Worm (Caenorhabditis elegans) whole organism, late embryonic: ENCODE data around the gene clec-213.

ENCODE experiments used
- C08G9.2 ChIP-seq: sonication (generic microtip); optimal IDR thresholded peaks from 2 replicates; lab custom pipeline; 2016; ENCODE audit warnings: mild to moderate bottlenecking, missing genetic modification characterization, moderate library complexity, missing compliant biosample characterization
- C38D4.7 ChIP-seq: fragments of 200-800 bp; sonication (Bioruptor generic); optimal IDR thresholded peaks from 2 replicates; lab custom pipeline; 2018; ENCODE audit warnings: mild to moderate bottlenecking, missing genetic modification characterization, moderate library complexity, missing compliant biosample characterization
- T23F11.4 ChIP-seq: fragments of 200-800 bp; sonication (Bioruptor generic); optimal IDR thresholded peaks from 2 replicates; lab custom pipeline; 2018; ENCODE audit warnings: mild to moderate bottlenecking, missing genetic modification characterization, missing compliant biosample characterization
- ahr-1 ChIP-seq: sonication (generic microtip); optimal IDR thresholded peaks from 2 replicates; lab custom pipeline; 2016; ENCODE audit warnings: missing genetic modification characterization, missing compliant biosample characterization
- ceh-18 ChIP-seq: sonication (generic microtip); optimal IDR thresholded peaks from 2 replicates; lab custom pipeline; 2016; ENCODE audit warnings: missing genetic modification characterization, missing compliant biosample characterization
- ceh-22 ChIP-seq: sonication (generic microtip); optimal IDR thresholded peaks from 2 replicates; lab custom pipeline; 2017; ENCODE audit warnings: missing biosample characterization, missing genetic modification characterization
- ceh-30 ChIP-seq: fragments of 150-350 bp; optimal IDR thresholded peaks from 2 replicates; lab custom pipeline; 2014; ENCODE audit warnings: missing biosample characterization, missing genetic modification characterization
- ceh-34 ChIP-seq: sonication (generic microtip); optimal IDR thresholded peaks from 2 replicates; lab custom pipeline; 2016; ENCODE audit warnings: mild to moderate bottlenecking, missing genetic modification characterization, missing compliant biosample characterization
- ceh-9 ChIP-seq: sonication (generic microtip); optimal IDR thresholded peaks from 2 replicates; lab custom pipeline; 2016; ENCODE audit warnings: mild to moderate bottlenecking, missing genetic modification characterization, inconsistent platforms, missing compliant biosample characterization
- dmd-4 ChIP-seq: sonication (generic microtip); optimal IDR thresholded peaks from 2 replicates; lab custom pipeline; 2016; ENCODE audit warnings: borderline replicate concordance, missing genetic modification characterization, missing compliant biosample characterization
- dve-1 ChIP-seq: sonication (generic microtip); optimal IDR thresholded peaks from 2 replicates; lab custom pipeline; 2017; ENCODE audit warnings: antibody characterized with exemption, mild to moderate bottlenecking, missing genetic modification characterization, missing compliant biosample characterization
- elt-4 ChIP-seq: sonication (generic microtip); optimal IDR thresholded peaks from 2 replicates; lab custom pipeline; 2016; ENCODE audit warnings: missing genetic modification characterization, missing compliant biosample characterization
- ets-4 ChIP-seq: sonication (generic microtip); optimal IDR thresholded peaks from 2 replicates; lab custom pipeline; 2016; ENCODE audit warnings: missing genetic modification characterization, missing compliant biosample characterization
- eyg-1 ChIP-seq: sonication (generic microtip); optimal IDR thresholded peaks from 2 replicates; lab custom pipeline; 2016; ENCODE audit warnings: missing genotype, missing genetic modification characterization, missing compliant biosample characterization
- fax-1 ChIP-seq: sonication (generic microtip); optimal IDR thresholded peaks from 2 replicates; lab custom pipeline; 2016; ENCODE audit warnings: missing genotype, missing genetic modification characterization, missing compliant biosample characterization
- fkh-10 ChIP-seq: fragments of 150-350 bp; optimal IDR thresholded peaks from 2 replicates; lab custom pipeline; 2014; ENCODE audit warnings: missing biosample characterization, missing genetic modification reagents, missing genetic modification characterization
- fkh-6 ChIP-seq: sonication (generic microtip); optimal IDR thresholded peaks from 2 replicates; lab custom pipeline; 2016; ENCODE audit warnings: missing genetic modification characterization, missing compliant biosample characterization
- hlh-13 ChIP-seq: fragments of 200-800 bp; sonication (Bioruptor generic); optimal IDR thresholded peaks from 2 replicates; lab custom pipeline; 2018; ENCODE audit warnings: mild to moderate bottlenecking, missing genetic modification characterization, missing compliant biosample characterization
- hlh-30 ChIP-seq: sonication (generic microtip); optimal IDR thresholded peaks from 2 replicates; lab custom pipeline; 2017; ENCODE audit warnings: antibody characterized with exemption, missing genetic modification characterization, missing compliant biosample characterization; ENCODE audit not compliant: insufficient read depth
- hlh-8 ChIP-seq: sonication (generic microtip); optimal IDR thresholded peaks from 2 replicates; lab custom pipeline; 2016; ENCODE audit warnings: missing genotype, missing genetic modification characterization, missing compliant biosample characterization
- lin-11 ChIP-seq: fragments of 200-800 bp; sonication (Bioruptor generic); optimal IDR thresholded peaks from 2 replicates; lab custom pipeline; 2018; ENCODE audit warnings: mild to moderate bottlenecking, missing genetic modification characterization, missing compliant biosample characterization
- nhr-232 ChIP-seq: sonication (generic microtip); optimal IDR thresholded peaks from 2 replicates; lab custom pipeline; 2016; ENCODE audit warnings: missing genetic modification characterization, missing compliant biosample characterization
- odd-2 ChIP-seq: sonication (generic microtip); optimal IDR thresholded peaks from 2 replicates; lab custom pipeline; 2017; ENCODE audit warnings: antibody characterized with exemption, mild to moderate bottlenecking, missing genetic modification characterization, missing compliant biosample characterization
- pat-9 ChIP-seq: fragments of 200-800 bp; sonication (Bioruptor generic); optimal IDR thresholded peaks from 2 replicates; lab custom pipeline; 2018; ENCODE audit warnings: mild to moderate bottlenecking, missing genetic modification characterization, moderate library complexity, missing compliant biosample characterization
- pax-1 ChIP-seq: fragments of 150-350 bp; optimal IDR thresholded peaks from 2 replicates; lab custom pipeline; 2014; ENCODE audit warnings: missing biosample characterization, missing genetic modification characterization
- pha-4 ChIP-seq: fragments of 150-350 bp; optimal IDR thresholded peaks from 2 replicates; lab custom pipeline; 2018; ENCODE audit warnings: missing biosample characterization, missing genetic modification reagents, missing genetic modification characterization
- sox-4 ChIP-seq: sonication (generic microtip); optimal IDR thresholded peaks from 2 replicates; lab custom pipeline; 2017; ENCODE audit warnings: mild to moderate bottlenecking, missing genetic modification characterization, inconsistent platforms, missing compliant biosample characterization
- syd-9 ChIP-seq: sonication (generic microtip); optimal IDR thresholded peaks from 2 replicates; lab custom pipeline; 2016; ENCODE audit warnings: mild to moderate bottlenecking, missing genetic modification characterization, moderate library complexity, missing compliant biosample characterization
- tbx-7 ChIP-seq: sonication (generic microtip); optimal IDR thresholded peaks from 2 replicates; lab custom pipeline; 2016; ENCODE audit warnings: missing genotype, missing genetic modification characterization, missing compliant biosample characterization
- unc-3 ChIP-seq, 2 experiments: fragments of 200-800 bp in 1 of 2; sonication (Bioruptor generic) in 1 of 2; sonication (generic microtip) in 1 of 2; conservative IDR thresholded peaks in 1 of 2; optimal IDR thresholded peaks in 1 of 2; 2 replicates each; pipeline versions ENCODE4 v1.3.6 to Lab custom; 2016 to 2022; ENCODE audit warnings: missing compliant biosample characterization in 2 of 2, missing genetic modification characterization in 2 of 2, missing genetic modification reagents in 1 of 2
- unc-86 ChIP-seq: sonication (generic microtip); optimal IDR thresholded peaks from 2 replicates; lab custom pipeline; 2016; ENCODE audit warnings: missing genetic modification characterization, missing compliant biosample characterization
- zip-5 ChIP-seq: sonication (generic microtip); optimal IDR thresholded peaks from 2 replicates; lab custom pipeline; 2016; ENCODE audit warnings: missing genetic modification characterization, missing compliant biosample characterization

Gene clec-213

ce11 chrV:7604858-7605257, at the start of gene clec-213:
Gene clec-213, plus strand, starts transcription at chrV:7605158.
- TF ChIP-seq ceh-18 (tag; lab: Kevin White, UChicago) = no peak
- no peak for TF ChIP-seq hlh-13 (GFP tag; lab: Kevin White, UChicago)

ce11 chrV:7555875-7556274, 49.1 kb upstream of the clec-213 start:
- no peak for TF ChIP-seq syd-9 (tag; lab: Kevin White, UChicago)
- TF ChIP-seq ceh-9 (tag; lab: Kevin White, UChicago) = no peak

- TF ChIP-seq ceh-30 = no peak
- no peak for TF ChIP-seq dmd-4 (tag; lab: Kevin White, UChicago)
- TF ChIP-seq ceh-22 (tag; lab: Kevin White, UChicago) = no peak
Observed at ce11 chrV:7558693-7559092, 46.3 kb upstream of the clec-213 start, which contains the start of gene ets-7. Gene ets-7, minus strand, starts transcription at chrV:7558793.

- TF ChIP-seq C38D4.7 (GFP tag; lab: Kevin White, UChicago) (no peak), tbx-7 (tag; lab: Kevin White, UChicago) (no peak), sox-4 (tag; lab: Kevin White, UChicago) (no peak), fax-1 (no peak), pha-4 (no peak), unc-3 (GFP tag; conservative IDR thresholded peaks at IDR 0.05; lab: Robert Waterston, UW) (no peak), unc-3 (tag; optimal IDR thresholded peaks at IDR 0.05; lab: Kevin White, UChicago) (no peak), nhr-232 (tag; lab: Kevin White, UChicago) (no peak), ceh-22 (tag; lab: Kevin White, UChicago) (no peak), C08G9.2 (tag; lab: Kevin White, UChicago) (no peak), zip-5 (tag; lab: Kevin White, UChicago) (no peak), dve-1 (tag; lab: Kevin White, UChicago) (no peak), elt-4 (tag; lab: Kevin White, UChicago) (no peak), ceh-34 (tag; lab: Kevin White, UChicago) (no peak), lin-11 (tag; lab: Kevin White, UChicago) (no peak), hlh-8 (no peak)
Observed at ce11 chrV:7562947-7563346, 42.0 kb upstream of the clec-213 start, which contains the start of gene F19F10.1. Gene F19F10.1, plus strand, starts transcription at chrV:7563247.

ce11 chrV:7570290-7570689, 34.7 kb upstream of the clec-213 start, which contains the start of gene clec-212:
Gene clec-212, minus strand, starts transcription at chrV:7570390.
- TF ChIP-seq hlh-8 (no peak), ets-4 (tag; lab: Kevin White, UChicago) (no peak), pat-9 (tag; lab: Kevin White, UChicago) (no peak), fkh-6 (tag; lab: Kevin White, UChicago) (no peak), sox-4 (tag; lab: Kevin White, UChicago) (no peak), hlh-13 (GFP tag; lab: Kevin White, UChicago) (no peak), pax-1 (tag; lab: Kevin White, UChicago) (no peak), unc-86 (tag; lab: Kevin White, UChicago) (no peak), dve-1 (tag; lab: Kevin White, UChicago) (no peak), odd-2 (no peak), ahr-1 (no peak), T23F11.4 (GFP tag; lab: Kevin White, UChicago) (no peak), elt-4 (tag; lab: Kevin White, UChicago) (no peak), eyg-1 (tag; lab: Kevin White, UChicago) (no peak), hlh-30 (tag; lab: Kevin White, UChicago) (no peak), fkh-10 (GFP tag; lab: Kevin White, UChicago) (no peak)
